Worm (Caenorhabditis elegans) whole organism, midembryonic: Measurements from ENCODE around the gene pals-19.

Source experiments
- T22C8.4 ChIP-seq: fragments of 200-800 bp; sonication (Bioruptor generic); IDR thresholded peaks from 2 replicates; pipeline ENCODE4 v1.3.6; 2022; ENCODE audit warnings: missing genetic modification characterization, missing compliant biosample characterization
- flt-1 ChIP-seq: fragments of 200-800 bp; sonication (Bioruptor generic); IDR thresholded peaks from 2 replicates; pipeline ENCODE4 v1.3.6; 2022; ENCODE audit warnings: missing genetic modification characterization, missing compliant biosample characterization
- ztf-23 ChIP-seq: fragments of 200-800 bp; sonication (Bioruptor generic); IDR thresholded peaks from 2 replicates; pipeline ENCODE4 v1.3.6; 2022; ENCODE audit warnings: missing genetic modification reagents, missing genetic modification characterization, missing compliant biosample characterization
- ztf-29 ChIP-seq: fragments of 200-800 bp; sonication (Bioruptor generic); IDR thresholded peaks from 2 replicates; pipeline ENCODE4 v1.3.6; 2022; ENCODE audit warnings: missing genetic modification reagents, missing genetic modification characterization, missing compliant biosample characterization

DNA sequence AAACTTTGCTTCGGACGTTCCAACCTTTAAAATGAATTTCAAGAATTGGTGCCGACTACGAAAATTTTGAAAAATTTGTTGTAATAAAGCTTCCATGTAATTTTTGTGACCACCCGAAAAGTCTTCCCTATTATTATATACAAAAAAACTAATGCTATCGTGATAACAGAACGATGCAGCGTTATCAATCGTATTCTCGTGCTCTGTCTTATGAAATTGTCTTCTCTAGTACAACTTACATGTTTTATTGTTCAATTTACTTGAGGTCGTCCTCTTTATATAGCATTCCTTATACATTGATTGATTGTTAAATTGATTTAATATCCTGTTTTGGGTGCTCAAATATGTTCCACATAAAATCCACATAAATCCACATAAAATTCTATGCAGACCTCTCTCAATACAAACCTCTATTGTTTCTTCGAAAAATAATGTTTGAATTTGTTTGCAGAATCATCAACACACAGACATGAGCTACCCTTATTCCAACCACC, at the start of gene pals-19:
- TF ChIP-seq ztf-23 (no peak), ztf-29 (GFP tag; lab: Robert Waterston, UW) (no peak), T22C8.4 (GFP tag; lab: Robert Waterston, UW) (no peak), flt-1 (GFP tag; lab: Robert Waterston, UW) (no peak)
